Worm (Caenorhabditis elegans): ENCODE measurements around the gene T05D4.5.

DNA sequence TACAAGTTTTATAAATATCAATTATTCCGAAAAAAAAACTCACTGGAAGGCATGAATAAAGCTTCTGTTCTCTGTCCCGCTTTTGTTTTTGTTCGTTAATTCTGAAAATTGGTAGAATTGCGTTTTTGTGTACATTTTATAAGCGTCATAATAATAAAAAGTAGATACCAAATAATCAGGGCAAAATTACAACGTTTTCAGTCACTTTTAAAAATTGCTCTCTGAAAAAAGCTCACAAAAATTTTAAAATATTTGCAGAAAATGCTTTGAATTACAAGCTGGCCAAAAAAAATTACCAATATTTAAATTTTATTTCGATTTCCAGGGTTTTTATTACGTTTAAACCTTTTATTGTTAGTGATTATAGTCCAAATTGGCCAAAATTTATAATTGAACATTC is 25.4 kb upstream of the T05D4.5 start, which contains the start of gene scav-2:
- TF ChIP-seq K11D2.4 (GFP tag; IDR thresholded peaks at IDR 0.05) = no peak
- TF ChIP-seq lin-54 (GFP tag; optimal IDR thresholded peaks at IDR 0.05) = no peak
- TF ChIP-seq let-607 (tag; optimal IDR thresholded peaks at IDR 0.05) = no peak
- no peak for TF ChIP-seq dpff-1 (tag; optimal IDR thresholded peaks at IDR 0.05)
- TF ChIP-seq athp-1 (tag; optimal IDR thresholded peaks at IDR 0.05) = no peak
- TF ChIP-seq lin-35 (GFP tag; optimal IDR thresholded peaks at IDR 0.05) = no peak
- no peak for TF ChIP-seq snpc-4 (GFP tag; optimal IDR thresholded peaks at IDR 0.05)
- TF ChIP-seq snpc-4 (tag; optimal IDR thresholded peaks at IDR 0.05) = no peak
- TF ChIP-seq cebp-1 (GFP tag; IDR thresholded peaks at IDR 0.05) = no peak
- no peak for TF ChIP-seq cebp-1 (tag; optimal IDR thresholded peaks at IDR 0.05)
- no peak for TF ChIP-seq mel-28 (tag; optimal IDR thresholded peaks at IDR 0.05; ENCODE audit: borderline replicate concordance)
- TF ChIP-seq unc-130 (GFP tag; optimal IDR thresholded peaks at IDR 0.05) = no peak
